Worm (Caenorhabditis elegans) whole organism, young adult: Measurements from ENCODE around the gene ZK418.6.

Experiments
- B0336.3 ChIP-seq: fragments of 200-800 bp; sonication (Bioruptor generic); IDR thresholded peaks from 2 replicates; pipeline ENCODE4 v1.3.6; 2022; ENCODE audit warnings: missing genetic modification characterization, missing compliant biosample characterization
- attf-3 ChIP-seq: fragments of 200-800 bp; sonication (Bioruptor generic); conservative IDR thresholded peaks from 2 replicates; pipeline ENCODE4 v1.3.6; 2022; ENCODE audit warnings: missing genetic modification reagents, missing genetic modification characterization, missing compliant biosample characterization
- ceh-58 ChIP-seq: fragments of 200-800 bp; sonication (Bioruptor generic); IDR thresholded peaks from 2 replicates; pipeline ENCODE4 v1.3.6; 2022; ENCODE audit warnings: missing genetic modification characterization, missing compliant biosample characterization
- egl-18 ChIP-seq: fragments of 200-800 bp; sonication (Bioruptor generic); IDR thresholded peaks from 2 replicates; pipeline ENCODE4 v1.3.6; 2022; ENCODE audit warnings: missing genetic modification reagents, missing genetic modification characterization, missing compliant biosample characterization
- egl-44 ChIP-seq: fragments of 200-800 bp; sonication (Bioruptor generic); IDR thresholded peaks from 2 replicates; pipeline ENCODE4 v1.3.6; 2022; ENCODE audit warnings: missing genetic modification reagents, missing genetic modification characterization, missing compliant biosample characterization
- egrh-3 ChIP-seq: fragments of 200-800 bp; sonication (Bioruptor generic); IDR thresholded peaks from 2 replicates; pipeline ENCODE4 v1.3.6; 2022; ENCODE audit warnings: missing genetic modification reagents, missing genetic modification characterization, missing compliant biosample characterization
- madf-10 ChIP-seq: sonication (generic microtip); optimal IDR thresholded peaks from 2 replicates; lab custom pipeline; 2016; ENCODE audit warnings: mild to moderate bottlenecking, missing genetic modification characterization, missing compliant biosample characterization
- madf-3 ChIP-seq: fragments of 200-800 bp; sonication (Bioruptor generic); IDR thresholded peaks from 2 replicates; pipeline ENCODE4 v1.3.6; 2022; ENCODE audit warnings: missing genetic modification reagents, missing genetic modification characterization, missing compliant biosample characterization
- sea-2 ChIP-seq: fragments of 200-800 bp; sonication (Bioruptor generic); IDR thresholded peaks from 2 replicates; pipeline ENCODE4 v1.3.6; 2022; ENCODE audit warnings: missing genetic modification characterization, missing compliant biosample characterization
- snpc-4 ChIP-seq, 5 experiments: fragments of 150-350 bp in 1 of 5; sonication (generic microtip) in 4 of 5; optimal IDR thresholded peaks; 2 replicates each; lab custom pipeline; 2014 to 2018; ENCODE audit warnings: missing genetic modification characterization in 5 of 5, missing biosample characterization in 3 of 5, antibody characterized with exemption in 2 of 5, mild to moderate bottlenecking in 2 of 5, missing compliant biosample characterization in 2 of 5, missing genotype in 2 of 5, moderate library complexity in 2 of 5, missing genetic modification reagents in 1 of 5
- sptf-2 ChIP-seq: fragments of 200-800 bp; sonication (Bioruptor generic); optimal IDR thresholded peaks from 2 replicates; lab custom pipeline; 2018; ENCODE audit warnings: mild to moderate bottlenecking, missing genetic modification characterization, missing compliant biosample characterization
- zfh-2 ChIP-seq: fragments of 200-800 bp; sonication (Bioruptor generic); conservative IDR thresholded peaks from 2 replicates; pipeline ENCODE4 v1.3.6; 2022; ENCODE audit warnings: missing genetic modification reagents, missing genetic modification characterization, missing compliant biosample characterization
- ztf-3 ChIP-seq: fragments of 200-800 bp; sonication (Bioruptor generic); optimal IDR thresholded peaks from 2 replicates; lab custom pipeline; 2018; ENCODE audit warnings: mild to moderate bottlenecking, missing genetic modification characterization, missing compliant biosample characterization

DNA sequence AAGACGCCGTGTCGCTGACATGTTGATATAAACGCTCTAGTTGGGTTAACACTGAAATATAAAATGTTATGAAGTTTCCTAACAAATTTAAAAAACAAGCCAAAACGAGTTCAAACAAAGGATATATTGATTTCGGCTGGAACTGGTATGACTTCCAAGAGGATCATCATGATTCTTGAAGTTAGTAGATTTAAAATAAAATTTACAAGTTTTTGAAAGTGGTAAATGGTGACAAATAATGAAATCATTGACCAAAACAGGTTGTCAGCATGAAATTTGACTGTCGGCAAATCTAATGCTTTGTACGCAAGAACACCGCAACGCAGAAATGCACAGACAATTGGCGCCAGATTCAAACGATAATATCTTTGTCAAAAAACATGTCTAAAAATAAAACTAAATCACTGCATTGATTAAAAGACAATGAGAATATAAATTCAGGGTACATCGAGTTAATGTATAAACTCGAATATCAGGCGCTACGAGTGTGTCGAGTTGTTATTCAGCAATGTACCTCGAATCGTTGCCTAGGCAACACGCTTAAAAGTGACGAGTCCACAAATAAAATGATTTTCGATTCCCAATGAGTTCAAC is 10.0 kb downstream of the ZK418.6 start, which contains the start of the genes ubc-18 and R01H2.8:
- TF ChIP-seq madf-10 (no peak), egl-18 (GFP tag; lab: Robert Waterston, UW) (no peak), ceh-58 (no peak), ztf-3 (GFP tag; lab: Kevin White, UChicago) (no peak), sptf-2 (no peak), attf-3 (no peak), egrh-3 (no peak), snpc-4 (GFP tag; optimal IDR thresholded peaks at IDR 0.05; lab: Kevin White, UChicago) (no peak), snpc-4 (tag; optimal IDR thresholded peaks at IDR 0.05; lab: Kevin White, UChicago) (no peak), zfh-2 (GFP tag; lab: Robert Waterston, UW) (no peak), sea-2 (no peak), B0336.3 (GFP tag; lab: Robert Waterston, UW) (no peak), egl-44 (GFP tag; lab: Robert Waterston, UW) (no peak), madf-3 (GFP tag; lab: Robert Waterston, UW) (no peak)
